Fruit fly (Drosophila melanogaster): ENCODE data around the gene Noc3.

DNA sequence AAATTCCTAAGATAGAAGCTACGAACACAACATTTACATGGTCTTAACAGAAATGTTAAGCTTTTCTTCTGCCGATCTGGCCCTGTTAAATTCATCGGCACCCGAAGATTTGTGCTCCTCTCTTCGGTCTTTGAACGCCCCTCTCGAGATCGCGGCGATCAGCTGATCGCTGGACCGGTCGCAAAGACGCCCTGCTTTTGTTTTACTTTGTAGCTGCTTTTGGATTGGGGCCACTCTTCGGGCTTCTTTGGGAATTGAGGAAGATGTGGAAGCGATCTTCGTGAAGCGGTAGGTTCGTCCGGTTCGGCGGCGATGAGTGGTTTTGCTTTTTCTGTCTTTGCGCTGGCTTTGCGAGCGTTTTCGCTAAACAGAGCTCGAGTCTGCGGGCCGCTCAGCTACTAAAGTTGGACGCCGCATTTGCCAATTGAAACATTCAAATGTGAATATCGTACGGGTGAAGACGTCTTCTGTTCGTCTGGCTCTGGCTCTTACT lies 22.8 kb downstream of the Noc3 start, which contains the start of gene thw:
- TF ChIP-seq pan (optimal IDR thresholded peaks at IDR 0.05) (no peak), Sp1 (GFP tag; optimal IDR thresholded peaks at IDR 0.05) (no peak), Jra (GFP tag; optimal IDR thresholded peaks at IDR 0.05) (no peak), HLH106 (tag; optimal IDR thresholded peaks at IDR 0.05) (no peak), N (GFP tag; optimal IDR thresholded peaks at IDR 0.05) (no peak), Dfd (GFP tag; optimal IDR thresholded peaks at IDR 0.05) (no peak), usp (GFP tag; optimal IDR thresholded peaks at IDR 0.05) (no peak), dmrt93B (GFP tag; optimal IDR thresholded peaks at IDR 0.05) (no peak), fru (GFP tag; optimal IDR thresholded peaks at IDR 0.05) (no peak), Myc (optimal IDR thresholded peaks at IDR 0.05) (no peak), Mio (GFP tag; optimal IDR thresholded peaks at IDR 0.05) (no peak), psq (GFP tag; optimal IDR thresholded peaks at IDR 0.05) (no peak), ey (GFP tag; optimal IDR thresholded peaks at IDR 0.05) (no peak)
